Fruit fly (Drosophila melanogaster): Measurements from ENCODE around the gene CG12084.

CG12084 gene

dm6 chr3L:1442906-1443305, 53.5 kb downstream of the CG12084 start (continued):
- TF ChIP-seq schlank (tag; optimal IDR thresholded peaks at IDR 0.05) (no peak), Pdp1 (GFP tag; optimal IDR thresholded peaks at IDR 0.05) (peak in 1 of 2 experiments; percentile 82), CG3281 (GFP tag; optimal IDR thresholded peaks at IDR 0.05) (no peak), CG13894 (tag; optimal IDR thresholded peaks at IDR 0.05) (no peak), D19B (GFP tag; optimal IDR thresholded peaks at IDR 0.05) (peak; percentile 83), CG2875 (GFP tag; optimal IDR thresholded peaks at IDR 0.05) (peak; percentile 78), toy (GFP tag; IDR thresholded peaks at IDR 0.05) (no peak), CG9437 (GFP tag; optimal IDR thresholded peaks at IDR 0.05) (peak; percentile 57), repo (GFP tag; optimal IDR thresholded peaks at IDR 0.05) (peak; percentile 50), CG15479 (GFP tag; optimal IDR thresholded peaks at IDR 0.05) (no peak), phol (tag; optimal IDR thresholded peaks at IDR 0.05) (peak; percentile 90), pros (GFP tag; optimal IDR thresholded peaks at IDR 0.05) (peak; percentile 42), MBD-R2 (GFP tag; IDR thresholded peaks at IDR 0.05) (0 out of 2 replicates have a peak, but pooled peaks have one; percentile 18), CG3995 (GFP tag; optimal IDR thresholded peaks at IDR 0.05) (no peak), exex (tag; optimal IDR thresholded peaks at IDR 0.05) (no peak), Deaf1 (tag; optimal IDR thresholded peaks at IDR 0.05) (peak; percentile 40), Dek (tag; optimal IDR thresholded peaks at IDR 0.05) (peak; percentile 5), CrebB (tag; optimal IDR thresholded peaks at IDR 0.05) (peak; percentile 61), corto (GFP tag; optimal IDR thresholded peaks at IDR 0.05) (peak; percentile 95), GATAe (GFP tag; conservative IDR thresholded peaks at IDR 0.05) (no peak), sima (GFP tag; optimal IDR thresholded peaks at IDR 0.05) (peak; percentile 38), hkb (optimal IDR thresholded peaks at IDR 0.05) (no peak), hkb (GFP tag; IDR thresholded peaks at IDR 0.05) (peak; percentile 84), Opbp (GFP tag; IDR thresholded peaks at IDR 0.05; ENCODE audit: partially characterized antibody) (no peak), CG9876 (GFP tag; optimal IDR thresholded peaks at IDR 0.05) (no peak), CG11398 (GFP tag; optimal IDR thresholded peaks at IDR 0.05) (peak; percentile 56), B-H1 (GFP tag; IDR thresholded peaks at IDR 0.05) (peak; percentile 70; the same call in 2 of the 3 replicates), lilli (GFP tag; optimal IDR thresholded peaks at IDR 0.05) (peak; percentile 82), Mad (GFP tag; optimal IDR thresholded peaks at IDR 0.05) (peak; percentile 74), NK7.1 (GFP tag; optimal IDR thresholded peaks at IDR 0.05) (peak; percentile 53), jumu (GFP tag; optimal IDR thresholded peaks at IDR 0.05) (peak; percentile 75), ewg (GFP tag; optimal IDR thresholded peaks at IDR 0.05) (peak; percentile 78), sna (GFP tag; IDR thresholded peaks at IDR 0.05; ENCODE audit: partially characterized antibody) (no peak), CG11247 (GFP tag; IDR thresholded peaks at IDR 0.05) (peak; percentile 39; the same call in 1 of the 2 replicates), Fer1 (GFP tag; optimal IDR thresholded peaks at IDR 0.05) (no peak), ac (GFP tag; optimal IDR thresholded peaks at IDR 0.05) (peak; percentile 72), Fer3 (tag; optimal IDR thresholded peaks at IDR 0.05) (peak; percentile 56), lov (optimal IDR thresholded peaks at IDR 0.05) (no peak), lov (GFP tag; IDR thresholded peaks at IDR 0.05) (peak; percentile 95), pum (GFP tag; optimal IDR thresholded peaks at IDR 0.05) (peak; percentile 86), HLH3B (GFP tag; IDR thresholded peaks at IDR 0.05) (peak; percentile 85), CG9727 (GFP tag; optimal IDR thresholded peaks at IDR 0.05) (peak; percentile 92), knrl (GFP tag; IDR thresholded peaks at IDR 0.05; ENCODE audit: partially characterized antibody) (no peak), Kr (GFP tag; optimal IDR thresholded peaks at IDR 0.05) (peak; percentile 79), Doc3 (GFP tag; IDR thresholded peaks at IDR 0.05; ENCODE audit: partially characterized antibody) (no peak), CG9797 (GFP tag; optimal IDR thresholded peaks at IDR 0.05) (peak; percentile 5), Nf-YC (tag; optimal IDR thresholded peaks at IDR 0.05) (no peak), ci (GFP tag; IDR thresholded peaks at IDR 0.05) (peak; percentile 94), vfl (GFP tag; optimal IDR thresholded peaks at IDR 0.05) (no peak), da (GFP tag; optimal IDR thresholded peaks at IDR 0.05) (peak; percentile 49), CG7357 (GFP tag; IDR thresholded peaks at IDR 0.05) (peak; percentile 76)
